Fruit fly (Drosophila melanogaster) Kc167 (cell line): Measurements from ENCODE around the gene Acyp.

Experiments
- Myc ChIP-seq: fragments of >200 bp; optimal IDR thresholded peaks from 2 replicates; lab custom pipeline; 2017; ENCODE audit warnings: missing external identifiers
- Sin3A ChIP-seq: fragments of >200 bp; optimal IDR thresholded peaks from 2 replicates; lab custom pipeline; 2018; ENCODE audit warnings: missing external identifiers
- h ChIP-seq: fragments of >200 bp; optimal IDR thresholded peaks from 3 replicates; lab custom pipeline; 2018; ENCODE audit warnings: missing external identifiers
- insv ChIP-seq: fragments of >200 bp; optimal IDR thresholded peaks from 3 replicates; lab custom pipeline; 2018; ENCODE audit warnings: missing external identifiers
- psq ChIP-seq: fragments of >200 bp; optimal IDR thresholded peaks from 2 replicates; lab custom pipeline; 2017; ENCODE audit warnings: missing external identifiers

dm6 chr2L:13923453-13923852 is 11.6 kb downstream of the Acyp start, which contains the start of gene Vajk1:
- TF ChIP-seq Sin3A (no peak), psq (lab: Kevin White, UChicago) (no peak), insv (lab: Kevin White, UChicago) (no peak), h (lab: Kevin White, UChicago) (no peak), Myc (lab: Kevin White, UChicago) (no peak)
